Worm (Caenorhabditis elegans) whole organism, mixed stage, embryonic: ENCODE results near the gene F17C11.12.

Source experiments
- ces-1 ChIP-seq: fragments of 150-350 bp; optimal IDR thresholded peaks from 2 replicates; lab custom pipeline; 2014; ENCODE audit warnings: missing biosample characterization, missing genetic modification reagents, missing genetic modification characterization
- lin-13 ChIP-seq: fragments of 150-350 bp; optimal IDR thresholded peaks from 2 replicates; lab custom pipeline; 2014; ENCODE audit warnings: missing biosample characterization, missing genetic modification characterization
- lin-32 ChIP-seq: fragments of 200-800 bp; sonication (Bioruptor generic); optimal IDR thresholded peaks from 2 replicates; lab custom pipeline; 2018; ENCODE audit warnings: mild to moderate bottlenecking, missing genetic modification characterization, missing compliant biosample characterization
- nhr-2 ChIP-seq: fragments of 150-350 bp; optimal IDR thresholded peaks from 2 replicates; lab custom pipeline; 2014; ENCODE audit warnings: missing biosample characterization, missing genetic modification characterization
- snpc-4 ChIP-seq: fragments of 150-350 bp; optimal IDR thresholded peaks from 2 replicates; lab custom pipeline; 2014; ENCODE audit warnings: missing biosample characterization, missing genetic modification characterization

DNA sequence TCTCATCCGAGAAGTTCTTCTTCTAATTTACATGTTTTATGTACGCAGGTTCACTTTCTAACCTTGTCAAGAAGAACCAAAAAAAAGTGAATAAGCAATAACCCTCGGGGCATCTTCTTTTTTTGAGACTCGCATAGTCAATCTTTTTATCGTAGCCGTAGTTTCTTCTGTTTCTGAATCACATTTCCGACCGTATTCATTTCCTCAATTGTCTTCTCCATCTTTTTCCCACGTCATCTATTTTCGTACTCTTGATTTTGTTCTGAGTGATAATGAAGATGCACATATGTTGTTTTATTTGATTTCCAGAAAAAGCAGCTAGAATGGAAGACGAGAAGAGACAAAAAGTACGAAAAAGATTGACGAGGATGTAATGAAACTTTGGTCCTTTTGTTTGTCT is 8.2 kb upstream of the F17C11.12 start:
- TF ChIP-seq nhr-2, result no peak
- TF ChIP-seq lin-13 (tag; lab: Kevin White, UChicago), result no peak
- TF ChIP-seq lin-32 (GFP tag; lab: Kevin White, UChicago), result no peak
- TF ChIP-seq snpc-4 (tag; lab: Kevin White, UChicago), result no peak
- TF ChIP-seq ces-1 (GFP tag; lab: Kevin White, UChicago), result peak; percentile 28
